Worm (Caenorhabditis elegans) whole organism, L4 larva: Measurements from ENCODE around the gene C39E9.8.

ENCODE experiments used
- ZK337.2 ChIP-seq: fragments of 200-800 bp; sonication (Bioruptor generic); IDR thresholded peaks from 2 replicates; pipeline ENCODE4 v1.3.6; 2022; ENCODE audit warnings: missing genetic modification reagents, missing genetic modification characterization, missing compliant biosample characterization
- fos-1 ChIP-seq: fragments of 150-350 bp; optimal IDR thresholded peaks from 2 replicates; lab custom pipeline; 2014; ENCODE audit warnings: missing biosample characterization, missing genetic modification characterization
- lin-15B ChIP-seq: fragments of 150-350 bp; sonication (generic microtip); optimal IDR thresholded peaks from 3 replicates; lab custom pipeline; 2014; ENCODE audit warnings: missing biosample characterization, missing genetic modification characterization
- lsy-2 ChIP-seq, 2 experiments: fragments of 150-350 bp in 1 of 2; sonication (generic microtip) in 1 of 2; optimal IDR thresholded peaks; 2 replicates each; lab custom pipeline; 2014 to 2017; ENCODE audit warnings: missing biosample characterization in 2 of 2, missing genetic modification characterization in 2 of 2
- mep-1 ChIP-seq: fragments of 150-350 bp; sonication (generic microtip); optimal IDR thresholded peaks from 3 replicates; lab custom pipeline; 2014; ENCODE audit warnings: missing biosample characterization, missing genetic modification characterization
- nhr-10 ChIP-seq: fragments of 150-350 bp; optimal IDR thresholded peaks from 2 replicates; lab custom pipeline; 2014; ENCODE audit warnings: missing biosample characterization, missing genetic modification characterization
- nhr-237 ChIP-seq: sonication (generic microtip); optimal IDR thresholded peaks from 2 replicates; lab custom pipeline; 2017; ENCODE audit warnings: missing biosample characterization, missing genetic modification characterization
- nhr-42 ChIP-seq: fragments of 200-800 bp; sonication (Bioruptor generic); IDR thresholded peaks from 2 replicates; pipeline ENCODE4 v1.3.6; 2022; ENCODE audit warnings: missing genetic modification characterization, missing compliant biosample characterization
- nhr-6 ChIP-seq: fragments of 150-350 bp; optimal IDR thresholded peaks from 2 replicates; lab custom pipeline; 2014; ENCODE audit warnings: missing biosample characterization, missing genetic modification characterization
- saeg-2 ChIP-seq: fragments of 200-800 bp; sonication (Bioruptor generic); IDR thresholded peaks from 2 replicates; pipeline ENCODE4 v1.3.6; 2022; ENCODE audit warnings: missing genetic modification reagents, missing genetic modification characterization, missing compliant biosample characterization
- skn-1 ChIP-seq: fragments of 150-350 bp; optimal IDR thresholded peaks from 2 replicates; lab custom pipeline; 2014; ENCODE audit warnings: missing biosample characterization, missing genetic modification characterization

DNA sequence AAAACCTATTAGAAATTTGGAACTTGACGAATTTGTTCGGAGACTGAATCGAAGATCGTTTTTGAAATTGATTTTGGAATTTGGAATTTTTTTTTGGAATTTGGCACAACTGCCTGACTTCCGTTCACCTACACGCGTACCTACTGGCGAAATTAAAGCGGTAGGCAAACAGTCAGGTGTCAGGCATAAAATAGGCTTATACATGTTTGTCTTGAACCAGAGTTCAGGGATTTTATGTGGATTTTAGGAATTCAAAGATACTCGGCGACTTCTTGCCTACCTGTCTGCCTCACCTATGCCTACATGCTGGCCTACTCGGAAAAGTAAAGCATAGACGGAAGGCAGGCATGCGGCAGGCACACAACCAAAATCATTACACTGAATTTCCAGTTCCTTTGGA lies 904 bp upstream of the C39E9.8 start:
- TF ChIP-seq saeg-2 (GFP tag; lab: Robert Waterston, UW) (no peak), nhr-237 (tag; lab: Kevin White, UChicago) (no peak), lin-15B (tag; lab: Kevin White, UChicago) (no peak), fos-1 (tag; lab: Kevin White, UChicago) (no peak), nhr-6 (tag; lab: Kevin White, UChicago) (no peak), nhr-10 (tag; lab: Kevin White, UChicago) (no peak), lsy-2 (tag; optimal IDR thresholded peaks at IDR 0.05; lab: Kevin White, UChicago) (no peak), skn-1 (no peak), nhr-42 (GFP tag; lab: Robert Waterston, UW) (no peak), ZK337.2 (GFP tag; lab: Robert Waterston, UW) (no peak), mep-1 (tag; lab: Kevin White, UChicago) (no peak)
